Worm (Caenorhabditis elegans) whole organism, midembryonic: ENCODE results near the gene F22H10.1.
A peak's percentile ranks its signal among the peaks of the same experiment; 100 is the strongest.

Experiments
- T22C8.4 ChIP-seq: fragments of 200-800 bp; sonication (Bioruptor generic); IDR thresholded peaks from 2 replicates; pipeline ENCODE4 v1.3.6; 2022; ENCODE audit warnings: missing genetic modification characterization, missing compliant biosample characterization
- cog-1 ChIP-seq: sonication (generic microtip); optimal IDR thresholded peaks from 2 replicates; lab custom pipeline; 2016; ENCODE audit warnings: missing genetic modification characterization, missing compliant biosample characterization
- flt-1 ChIP-seq: fragments of 200-800 bp; sonication (Bioruptor generic); IDR thresholded peaks from 2 replicates; pipeline ENCODE4 v1.3.6; 2022; ENCODE audit warnings: missing genetic modification characterization, missing compliant biosample characterization
- klf-2 ChIP-seq: fragments of 200-800 bp; sonication (Bioruptor generic); conservative IDR thresholded peaks from 2 replicates; pipeline ENCODE4 v1.3.6; 2022; ENCODE audit warnings: missing genetic modification reagents, missing genetic modification characterization, missing compliant biosample characterization
- med-1 ChIP-seq: sonication (generic microtip); optimal IDR thresholded peaks from 2 replicates; lab custom pipeline; 2017; ENCODE audit warnings: missing genetic modification characterization, mild to moderate bottlenecking, missing compliant biosample characterization, antibody characterized with exemption, missing genetic modification reagents; ENCODE audit not compliant: insufficient read depth
- ref-1 ChIP-seq: fragments of 200-800 bp; sonication (Bioruptor generic); conservative IDR thresholded peaks from 2 replicates; pipeline ENCODE4 v1.3.6; 2022; ENCODE audit warnings: missing genetic modification reagents, missing genetic modification characterization, missing compliant biosample characterization
- tab-1 ChIP-seq: fragments of 200-800 bp; sonication (Bioruptor generic); IDR thresholded peaks from 2 replicates; pipeline ENCODE4 v1.3.6; 2022; ENCODE audit warnings: missing genetic modification characterization, missing compliant biosample characterization
- ztf-23 ChIP-seq: fragments of 200-800 bp; sonication (Bioruptor generic); IDR thresholded peaks from 2 replicates; pipeline ENCODE4 v1.3.6; 2022; ENCODE audit warnings: missing genetic modification reagents, missing genetic modification characterization, missing compliant biosample characterization
- ztf-29 ChIP-seq: fragments of 200-800 bp; sonication (Bioruptor generic); IDR thresholded peaks from 2 replicates; pipeline ENCODE4 v1.3.6; 2022; ENCODE audit warnings: missing genetic modification reagents, missing genetic modification characterization, missing compliant biosample characterization

The F22H10.1 gene

DNA sequence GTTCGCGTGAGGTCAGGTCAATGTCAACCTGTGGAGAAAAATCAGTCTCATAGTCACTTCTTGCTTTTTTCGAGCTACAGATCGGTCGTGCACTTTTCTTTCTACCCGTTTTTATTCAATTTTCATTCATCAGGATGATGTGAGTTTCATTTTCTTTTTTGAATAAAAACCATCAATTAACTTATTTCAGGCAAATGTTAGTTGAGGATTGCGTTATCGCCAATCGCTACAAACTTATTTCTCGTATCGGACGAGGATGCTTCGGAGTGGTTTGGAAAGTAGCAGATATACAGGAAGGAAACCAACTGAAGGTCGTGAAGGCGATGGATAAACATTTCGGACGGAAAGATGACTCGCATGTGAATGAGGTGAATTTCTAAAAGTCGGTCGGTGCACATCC, at the start of gene F22H10.1:
Gene F22H10.1 (plus strand): TSS at position 211 of the 400 bp plus-strand sequence.
- TF ChIP-seq tab-1 (no peak), flt-1 (GFP tag; lab: Robert Waterston, UW) (no peak), ref-1 (no peak), klf-2 (GFP tag; lab: Robert Waterston, UW) (no peak), ztf-29 (GFP tag; lab: Robert Waterston, UW) (no peak), med-1 (no peak), T22C8.4 (no peak), cog-1 (tag; lab: Kevin White, UChicago) (no peak), ztf-23 (GFP tag; lab: Robert Waterston, UW) (no peak)

DNA sequence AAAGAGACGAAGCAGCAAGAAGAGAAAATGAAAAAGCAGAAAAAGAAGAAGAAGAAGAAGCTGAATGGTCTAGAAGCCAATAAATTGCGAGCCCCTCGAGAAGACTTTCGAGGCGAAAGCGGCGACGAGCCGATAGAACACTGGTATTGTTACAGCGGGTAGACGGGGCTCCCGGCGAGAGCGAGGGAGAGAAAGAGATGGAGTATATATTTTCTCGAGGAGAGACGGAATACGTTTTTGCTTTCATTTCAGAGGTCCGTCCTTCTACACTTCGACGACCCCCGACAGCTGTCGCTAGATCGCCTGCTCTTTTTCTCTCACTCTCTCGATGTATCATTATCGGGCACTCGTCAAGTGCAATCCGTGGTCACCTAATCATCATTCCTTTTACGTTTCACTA, 47.0 kb upstream of the F22H10.1 start:
- TF ChIP-seq ztf-29 (GFP tag; lab: Robert Waterston, UW) = no peak
- TF ChIP-seq tab-1 = no peak
- TF ChIP-seq ztf-23 (GFP tag; lab: Robert Waterston, UW) = no peak
- no peak; the same call in 1 of the 2 replicates for TF ChIP-seq flt-1 (GFP tag; lab: Robert Waterston, UW)
- no peak for TF ChIP-seq klf-2 (GFP tag; lab: Robert Waterston, UW)
- no peak for TF ChIP-seq ref-1
- TF ChIP-seq cog-1 (tag; lab: Kevin White, UChicago) = no peak
- no peak for TF ChIP-seq T22C8.4
- TF ChIP-seq med-1 = no peak

DNA sequence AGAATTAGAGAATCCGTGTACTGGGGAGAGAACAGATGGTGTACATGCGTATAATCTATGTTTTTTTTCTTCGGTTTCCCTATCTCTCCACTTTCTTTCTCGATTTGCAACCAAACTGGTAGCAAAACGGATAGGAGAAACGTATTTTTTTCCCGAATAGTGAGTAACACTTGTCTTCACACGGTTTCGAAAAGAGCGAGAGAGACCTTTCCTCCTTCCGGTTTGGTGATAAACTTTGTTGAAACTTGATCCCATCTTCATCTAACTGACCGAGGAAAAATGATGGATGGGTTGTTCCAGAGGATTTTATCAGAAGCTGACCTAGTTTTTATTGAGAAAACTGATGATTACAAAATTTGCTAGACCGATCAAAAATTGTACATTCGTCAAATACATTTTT, 43.9 kb upstream of the F22H10.1 start:
- TF ChIP-seq tab-1 (no peak), ztf-23 (GFP tag; lab: Robert Waterston, UW) (no peak), ztf-29 (GFP tag; lab: Robert Waterston, UW) (no peak), ref-1 (no peak), flt-1 (GFP tag; lab: Robert Waterston, UW) (no peak), T22C8.4 (no peak), cog-1 (tag; lab: Kevin White, UChicago) (no peak), klf-2 (GFP tag; lab: Robert Waterston, UW) (no peak), med-1 (no peak)

DNA sequence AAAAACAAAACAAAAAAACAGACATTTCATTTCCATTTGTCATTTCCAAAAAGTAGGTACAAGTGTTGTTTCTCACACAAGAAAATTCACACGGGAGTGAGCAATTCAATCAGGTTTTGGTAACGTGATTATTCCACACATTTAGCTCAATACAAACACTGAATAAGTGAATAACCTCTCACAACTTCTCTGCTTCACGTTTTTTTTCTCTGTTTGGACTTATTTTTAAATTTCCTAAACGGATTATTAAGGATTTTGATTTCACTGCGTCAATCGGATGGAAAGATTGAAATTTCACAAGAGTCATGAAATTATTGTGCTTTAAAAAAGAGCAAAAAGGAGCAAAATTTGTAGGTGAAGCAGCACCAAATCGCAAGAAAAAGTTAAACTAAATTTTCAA, 42.0 kb upstream of the F22H10.1 start:
- no peak for TF ChIP-seq cog-1 (tag; lab: Kevin White, UChicago)

DNA sequence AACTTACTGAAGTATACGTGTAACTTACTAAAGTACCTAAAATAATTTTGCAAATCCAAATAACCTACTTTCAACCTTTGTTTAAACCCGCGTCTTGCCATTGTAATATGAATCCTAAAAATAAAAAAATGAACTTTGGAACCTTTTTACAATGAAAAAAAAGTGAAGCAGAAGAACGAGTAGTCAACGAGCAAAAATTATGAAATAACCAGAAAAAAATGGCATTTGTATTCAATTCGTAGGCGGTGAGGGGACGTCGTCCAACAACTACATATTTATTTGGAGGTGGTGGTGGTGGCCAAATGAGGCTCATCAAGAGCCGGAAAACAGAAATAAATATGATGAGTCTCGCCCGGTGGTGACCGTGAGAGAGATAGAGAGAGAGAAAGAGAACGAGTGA, 39.5 kb upstream of the F22H10.1 start, which contains the start of gene F43B10.1:
Gene F43B10.1 (minus strand): TSS at position 101 of the 400 bp plus-strand sequence.
- TF ChIP-seq ztf-29 (GFP tag; lab: Robert Waterston, UW) = no peak
- no peak for TF ChIP-seq T22C8.4
- no peak for TF ChIP-seq tab-1
- TF ChIP-seq ztf-23 (GFP tag; lab: Robert Waterston, UW) = no peak
- no peak for TF ChIP-seq med-1
- no peak for TF ChIP-seq cog-1 (tag; lab: Kevin White, UChicago)
- TF ChIP-seq flt-1 (GFP tag; lab: Robert Waterston, UW) = no peak
- no peak for TF ChIP-seq klf-2 (GFP tag; lab: Robert Waterston, UW)
- TF ChIP-seq ref-1 = no peak

DNA sequence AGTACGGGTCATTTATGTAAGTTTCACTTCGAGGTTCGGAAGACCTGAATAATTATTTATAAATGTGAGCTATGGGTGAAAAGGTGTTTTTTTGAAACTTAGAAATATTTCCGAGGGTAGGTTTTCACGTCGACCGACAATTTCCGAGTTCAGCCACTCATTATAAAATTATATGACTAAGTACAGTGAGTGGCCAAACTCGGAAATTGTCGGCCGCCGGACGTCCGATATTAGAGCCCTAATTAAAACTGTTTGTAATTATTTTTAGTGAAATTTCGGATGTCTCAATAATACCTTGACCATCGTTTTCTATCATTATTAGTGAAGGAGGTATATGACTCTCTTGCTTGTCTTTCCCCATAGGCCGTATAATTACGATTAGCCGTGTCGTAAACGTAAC, 34.7 kb upstream of the F22H10.1 start:
- TF ChIP-seq ref-1 (no peak), ztf-23 (GFP tag; lab: Robert Waterston, UW) (no peak), klf-2 (GFP tag; lab: Robert Waterston, UW) (no peak), ztf-29 (GFP tag; lab: Robert Waterston, UW) (no peak), med-1 (no peak), T22C8.4 (no peak), flt-1 (GFP tag; lab: Robert Waterston, UW) (no peak), cog-1 (tag; lab: Kevin White, UChicago) (no peak), tab-1 (no peak)

DNA sequence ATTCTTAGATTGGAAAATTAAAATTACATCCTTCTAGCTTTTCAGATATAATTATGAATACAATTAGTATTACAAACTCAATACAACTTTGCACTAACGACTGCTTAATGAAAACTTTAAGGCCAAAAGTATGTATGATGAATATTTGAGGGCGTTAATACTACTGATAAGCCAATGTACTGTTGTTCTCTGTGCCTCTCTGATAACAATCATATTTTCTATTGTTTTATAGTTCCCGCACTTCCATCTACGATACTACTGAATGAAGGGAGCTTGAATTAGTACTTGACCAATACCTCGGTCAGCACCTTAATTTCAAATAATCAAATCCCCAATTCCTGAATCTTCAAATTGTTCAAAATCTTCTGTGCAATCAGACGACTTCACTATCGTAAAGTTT, 33.1 kb upstream of the F22H10.1 start:
- TF ChIP-seq med-1 = no peak
- TF ChIP-seq ztf-23 (GFP tag; lab: Robert Waterston, UW) = no peak
- no peak for TF ChIP-seq klf-2 (GFP tag; lab: Robert Waterston, UW)
- TF ChIP-seq ref-1 = no peak
- TF ChIP-seq tab-1 = no peak
- no peak for TF ChIP-seq ztf-29 (GFP tag; lab: Robert Waterston, UW)
- TF ChIP-seq flt-1 (GFP tag; lab: Robert Waterston, UW) = no peak
- no peak for TF ChIP-seq T22C8.4
- no peak for TF ChIP-seq cog-1 (tag; lab: Kevin White, UChicago)

DNA sequence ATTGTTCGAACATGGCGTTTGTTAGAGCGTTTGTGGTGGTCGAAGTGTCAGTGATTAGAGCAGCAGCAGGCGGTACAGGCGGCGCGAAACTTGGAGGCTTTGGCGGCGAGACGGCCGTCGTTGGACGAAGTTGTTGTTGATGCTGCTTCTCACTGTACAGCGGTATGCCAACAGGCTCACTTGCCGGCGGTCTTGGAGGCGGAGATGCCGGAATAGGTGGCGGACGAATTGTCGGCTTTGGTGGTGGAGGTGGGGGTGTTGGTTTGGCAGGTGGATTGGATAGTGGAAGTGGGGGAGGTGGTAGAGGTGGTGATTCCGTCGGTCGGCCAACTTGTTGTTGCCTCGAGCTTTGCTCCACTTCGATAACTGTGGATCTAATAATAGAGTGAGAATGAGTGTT, 31.0 kb upstream of the F22H10.1 start:
- TF ChIP-seq T22C8.4 (no peak), cog-1 (tag; lab: Kevin White, UChicago) (no peak), flt-1 (GFP tag; lab: Robert Waterston, UW) (peak; percentile 56; the same call in 1 of the 2 replicates), tab-1 (no peak), klf-2 (GFP tag; lab: Robert Waterston, UW) (no peak)

DNA sequence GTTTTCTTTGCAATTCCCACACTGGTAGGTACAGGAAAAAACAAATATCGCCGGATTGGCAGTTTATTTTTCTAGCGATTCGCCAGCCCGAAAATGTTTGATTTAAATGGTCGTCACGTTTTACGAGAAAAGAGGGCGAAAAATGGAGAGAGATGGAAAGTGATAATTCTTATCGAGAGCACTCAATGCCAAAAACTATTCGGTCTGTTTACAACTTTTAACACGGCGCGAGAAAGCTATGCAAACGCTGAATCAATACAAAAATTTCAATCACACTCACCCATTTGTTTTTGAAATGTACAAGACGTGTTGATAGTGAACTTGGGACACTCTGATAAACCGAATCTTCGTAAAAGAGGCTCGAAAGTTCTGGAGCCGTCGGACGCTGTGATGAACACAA, 29.6 kb upstream of the F22H10.1 start:
- TF ChIP-seq T22C8.4 (no peak), tab-1 (no peak), klf-2 (GFP tag; lab: Robert Waterston, UW) (no peak), cog-1 (tag; lab: Kevin White, UChicago) (no peak), ztf-29 (GFP tag; lab: Robert Waterston, UW) (no peak), flt-1 (GFP tag; lab: Robert Waterston, UW) (no peak), ztf-23 (GFP tag; lab: Robert Waterston, UW) (no peak), ref-1 (no peak), med-1 (no peak)

DNA sequence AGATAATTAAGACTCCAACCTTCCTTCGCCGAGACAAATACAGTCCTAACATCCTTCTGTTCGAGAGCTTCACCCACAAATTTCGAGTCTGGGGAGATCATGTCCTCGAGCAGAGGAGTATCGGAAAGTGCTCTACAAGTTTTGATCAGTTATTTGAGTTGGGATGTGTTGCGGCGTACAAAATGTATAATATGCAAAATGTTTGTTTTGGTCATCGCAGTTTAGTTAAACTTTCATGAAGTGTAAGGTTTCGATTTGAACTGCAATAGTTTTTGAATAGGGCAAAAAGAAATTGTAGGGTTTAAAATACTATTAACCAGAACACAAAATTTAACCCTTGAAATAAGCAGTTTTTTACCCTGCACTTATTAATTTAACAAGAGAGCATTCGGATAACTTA, 27.6 kb upstream of the F22H10.1 start, which contains the start of gene tag-343:
Gene tag-343 (minus strand): TSS at position 101 of the 400 bp plus-strand sequence.
- TF ChIP-seq T22C8.4 (no peak), ztf-29 (GFP tag; lab: Robert Waterston, UW) (no peak), ref-1 (no peak)

DNA sequence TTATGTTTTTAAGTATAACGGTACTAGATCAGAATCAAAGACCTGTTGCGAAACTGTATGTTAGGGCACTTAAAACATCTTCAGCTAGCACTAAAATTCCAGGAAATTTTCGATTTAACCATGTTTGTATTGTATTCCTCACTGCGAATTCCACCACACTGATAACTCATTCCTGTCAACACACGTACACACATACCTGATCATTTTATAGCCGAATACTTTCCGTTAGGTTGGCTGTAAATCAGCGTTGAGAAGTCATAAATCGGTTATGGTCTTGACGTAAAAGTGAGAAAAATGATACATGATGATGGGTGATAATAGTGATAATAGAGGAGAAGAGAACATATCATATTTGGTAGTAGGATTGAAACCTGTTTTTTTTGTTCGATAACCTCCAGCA, 26.5 kb upstream of the F22H10.1 start:
- TF ChIP-seq ztf-29 (GFP tag; lab: Robert Waterston, UW) (no peak), T22C8.4 (no peak), flt-1 (GFP tag; lab: Robert Waterston, UW) (no peak), tab-1 (no peak), ztf-23 (GFP tag; lab: Robert Waterston, UW) (no peak), ref-1 (no peak), med-1 (no peak), cog-1 (tag; lab: Kevin White, UChicago) (no peak), klf-2 (GFP tag; lab: Robert Waterston, UW) (no peak)
